Fruit fly (Drosophila melanogaster) whole organism, embryonic: ENCODE data around the gene mdu.
A peak's percentile ranks its signal among the peaks of the same experiment; 100 is the strongest.

ENCODE experiments used
- Ada2b ChIP-seq: fragments of 200-800 bp; sonication (Bioruptor generic); IDR thresholded peaks from 2 replicates; pipeline ENCODE4 v1.3.6; 2022; ENCODE audit warnings: missing biosample characterization, missing genetic modification characterization
- Atf3 ChIP-seq: fragments of 200-800 bp; sonication (Bioruptor generic); optimal IDR thresholded peaks from 3 replicates; lab custom pipeline; 2016; ENCODE audit warnings: missing biosample characterization, missing genetic modification characterization
- Blimp-1 ChIP-seq: fragments of 200-800 bp; sonication (Bioruptor generic); optimal IDR thresholded peaks from 3 replicates; lab custom pipeline; 2018; ENCODE audit warnings: missing biosample characterization, missing genetic modification characterization, mild to moderate bottlenecking, moderate library complexity, missing genetic modification reagents
- BtbVII ChIP-seq: fragments of 200-800 bp; sonication (Bioruptor generic); optimal IDR thresholded peaks from 3 replicates; lab custom pipeline; 2017; ENCODE audit warnings: missing biosample characterization, mild to moderate bottlenecking, missing genetic modification characterization
- CG11247 ChIP-seq: fragments of 200-800 bp; sonication (Bioruptor generic); IDR thresholded peaks from 2 replicates; pipeline ENCODE4 v1.3.6; 2022; ENCODE audit warnings: missing biosample characterization, missing genetic modification characterization
- CG11456 ChIP-seq: fragments of 200-800 bp; sonication (Bioruptor generic); IDR thresholded peaks from 3 replicates; pipeline ENCODE4 v1.3.6; 2022; ENCODE audit warnings: missing biosample characterization, missing genetic modification characterization
- CG11560 ChIP-seq: fragments of 200-800 bp; sonication (Bioruptor generic); IDR thresholded peaks from 3 replicates; pipeline ENCODE4 v1.3.6; 2022; ENCODE audit warnings: missing biosample characterization, missing genetic modification characterization
- CG13894 ChIP-seq: fragments of 200-800 bp; sonication (Bioruptor generic); optimal IDR thresholded peaks from 3 replicates; lab custom pipeline; 2018; ENCODE audit warnings: missing biosample characterization, mild to moderate bottlenecking, missing genetic modification characterization, moderate library complexity
- CG14860 ChIP-seq: fragments of 200-800 bp; sonication (Bioruptor generic); IDR thresholded peaks from 3 replicates; pipeline ENCODE4 v1.3.6; 2022; ENCODE audit warnings: missing biosample characterization, missing genetic modification characterization; ENCODE audit not compliant: partially characterized antibody
- CG16779 ChIP-seq: fragments of 200-800 bp; sonication (Bioruptor generic); IDR thresholded peaks from 2 replicates; pipeline ENCODE4 v1.3.6; 2022; ENCODE audit warnings: missing biosample characterization, missing genetic modification characterization
- CG16813 ChIP-seq: fragments of 200-800 bp; sonication (Bioruptor generic); IDR thresholded peaks from 3 replicates; pipeline ENCODE4 v1.3.6; 2022; ENCODE audit warnings: missing biosample characterization, missing genetic modification characterization; ENCODE audit not compliant: partially characterized antibody
- CG16863 ChIP-seq: fragments of 200-800 bp; sonication (Bioruptor generic); optimal IDR thresholded peaks from 3 replicates; lab custom pipeline; 2016; ENCODE audit warnings: missing biosample characterization, missing genetic modification characterization
- CG17385 ChIP-seq: fragments of 200-800 bp; sonication (Bioruptor generic); optimal IDR thresholded peaks from 3 replicates; lab custom pipeline; 2018; ENCODE audit warnings: missing biosample characterization, mild to moderate bottlenecking, missing genetic modification characterization
- CG3407 ChIP-seq: fragments of 200-800 bp; sonication (Bioruptor generic); optimal IDR thresholded peaks from 2 replicates; lab custom pipeline; 2018; ENCODE audit warnings: missing biosample characterization, mild to moderate bottlenecking, missing genetic modification characterization
- CG3726 ChIP-seq: fragments of 200-800 bp; sonication (Bioruptor generic); IDR thresholded peaks from 3 replicates; pipeline ENCODE4, ENCODE4 v1.3.6; 2022; ENCODE audit warnings: missing biosample characterization, missing genetic modification characterization
- CG3847 ChIP-seq: fragments of 200-800 bp; sonication (Bioruptor generic); IDR thresholded peaks from 2 replicates; pipeline ENCODE4 v1.3.6; 2022; ENCODE audit warnings: missing biosample characterization, missing genetic modification characterization
- CG4820 ChIP-seq: fragments of 200-800 bp; sonication (Bioruptor generic); optimal IDR thresholded peaks from 3 replicates; lab custom pipeline; 2016; ENCODE audit warnings: missing biosample characterization, missing genetic modification characterization
- CG5180 ChIP-seq: fragments of 200-800 bp; sonication (Bioruptor generic); optimal IDR thresholded peaks from 3 replicates; lab custom pipeline; 2017; ENCODE audit warnings: missing biosample characterization, missing genetic modification characterization, mild to moderate bottlenecking, moderate library complexity, missing genetic modification reagents
- CG8281 ChIP-seq: fragments of 200-800 bp; sonication (Bioruptor generic); optimal IDR thresholded peaks from 2 replicates; lab custom pipeline; 2018; ENCODE audit warnings: missing biosample characterization, mild to moderate bottlenecking, missing genetic modification characterization, moderate library complexity
- Deaf1 ChIP-seq: fragments of 200-800 bp; optimal IDR thresholded peaks from 3 replicates; lab custom pipeline; 2019; ENCODE audit warnings: missing biosample characterization, mild to moderate bottlenecking, missing genetic modification characterization, moderate library complexity
- Ets65A ChIP-seq: fragments of 200-800 bp; sonication (Bioruptor generic); peaks from one replicate; lab custom pipeline; 2016; ENCODE audit warnings: missing biosample characterization, missing genetic modification characterization
- GATAe ChIP-seq: fragments of 200-800 bp; sonication (Bioruptor generic); conservative IDR thresholded peaks from 2 replicates; pipeline ENCODE4 v1.3.6; 2022; ENCODE audit warnings: missing biosample characterization, missing genetic modification characterization
- H2.0 ChIP-seq: fragments of 200-800 bp; sonication (Bioruptor generic); IDR thresholded peaks from 2 replicates; pipeline ENCODE4 v1.3.6; 2022; ENCODE audit warnings: missing biosample characterization, missing genetic modification characterization
- Hmr ChIP-seq: fragments of 200-800 bp; sonication (Bioruptor generic); optimal IDR thresholded peaks from 3 replicates; lab custom pipeline; 2017; ENCODE audit warnings: mild to moderate bottlenecking, missing biosample characterization, missing genetic modification reagents, missing genetic modification characterization
- Opbp ChIP-seq: fragments of 200-800 bp; sonication (Bioruptor generic); IDR thresholded peaks from 3 replicates; pipeline ENCODE4 v1.3.6; 2022; ENCODE audit warnings: missing biosample characterization, missing genetic modification characterization; ENCODE audit not compliant: partially characterized antibody
- Ptx1 ChIP-seq: fragments of 200-800 bp; sonication (Bioruptor generic); IDR thresholded peaks from 2 replicates; pipeline ENCODE4 v1.3.6; 2022; ENCODE audit warnings: missing biosample characterization, missing genetic modification characterization
- Ravus ChIP-seq: fragments of 200-800 bp; sonication (Bioruptor generic); IDR thresholded peaks from 2 replicates; pipeline ENCODE4 v1.3.6; 2022; ENCODE audit warnings: missing biosample characterization, missing genetic modification characterization
- Sox100B ChIP-seq: fragments of 200-800 bp; sonication (Bioruptor generic); optimal IDR thresholded peaks from 3 replicates; lab custom pipeline; 2018; ENCODE audit warnings: missing biosample characterization, mild to moderate bottlenecking, missing genetic modification characterization
- Sox102F ChIP-seq: fragments of 200-800 bp; sonication (Bioruptor generic); optimal IDR thresholded peaks from 2 replicates; lab custom pipeline; 2018; ENCODE audit warnings: missing biosample characterization, mild to moderate bottlenecking, missing genetic modification characterization, moderate library complexity
- Ssrp ChIP-seq: fragments of 200-800 bp; sonication (Bioruptor generic); optimal IDR thresholded peaks from 2 replicates; lab custom pipeline; 2018; ENCODE audit warnings: missing biosample characterization, mild to moderate bottlenecking, missing genetic modification characterization, moderate library complexity
- Xrp1 ChIP-seq: fragments of 200-800 bp; sonication (Bioruptor generic); IDR thresholded peaks from 2 replicates; pipeline ENCODE4 v1.3.6; 2022; ENCODE audit warnings: missing biosample characterization, missing genetic modification characterization
- ab ChIP-seq: fragments of 200-800 bp; sonication (Bioruptor generic); optimal IDR thresholded peaks from 2 replicates; lab custom pipeline; 2016; ENCODE audit warnings: missing biosample characterization, missing genetic modification characterization
- al ChIP-seq: fragments of 200-800 bp; sonication (Bioruptor generic); IDR thresholded peaks from 2 replicates; pipeline ENCODE4 v1.3.6; 2022; ENCODE audit warnings: missing biosample characterization, missing genetic modification characterization
- bigmax ChIP-seq: fragments of 200-800 bp; sonication (Bioruptor generic); optimal IDR thresholded peaks from 2 replicates; lab custom pipeline; 2018; ENCODE audit warnings: missing biosample characterization, mild to moderate bottlenecking, missing genetic modification characterization
- chn ChIP-seq: fragments of 200-800 bp; sonication (Bioruptor generic); optimal IDR thresholded peaks from 2 replicates; lab custom pipeline; 2016; ENCODE audit warnings: missing biosample characterization, missing genetic modification characterization
- dysf ChIP-seq: fragments of 200-800 bp; sonication (Bioruptor generic); IDR thresholded peaks from 3 replicates; pipeline ENCODE4 v1.3.6; 2022; ENCODE audit warnings: missing biosample characterization, missing genetic modification characterization
- emc ChIP-seq: fragments of 200-800 bp; sonication (Bioruptor generic); optimal IDR thresholded peaks from 2 replicates; lab custom pipeline; 2016; ENCODE audit warnings: missing biosample characterization, missing genetic modification characterization
- ftz-f1 ChIP-seq: fragments of 200-800 bp; sonication (Bioruptor generic); optimal IDR thresholded peaks from 2 replicates; lab custom pipeline; 2016; ENCODE audit warnings: missing biosample characterization, missing genetic modification characterization
- grau ChIP-seq: fragments of 200-800 bp; optimal IDR thresholded peaks from 3 replicates; lab custom pipeline; 2019; ENCODE audit warnings: missing biosample characterization, mild to moderate bottlenecking, missing genetic modification characterization, moderate library complexity
- lab ChIP-seq: fragments of 200-800 bp; sonication (Bioruptor generic); optimal IDR thresholded peaks from 3 replicates; lab custom pipeline; 2017; ENCODE audit warnings: missing biosample characterization, missing genetic modification characterization, mild to moderate bottlenecking, moderate library complexity, missing genetic modification reagents
- lbe ChIP-seq: fragments of 200-800 bp; sonication (Bioruptor generic); optimal IDR thresholded peaks from 2 replicates; lab custom pipeline; 2016; ENCODE audit warnings: missing biosample characterization, mild to moderate bottlenecking, missing genetic modification characterization
- mld ChIP-seq: fragments of 200-800 bp; sonication (Bioruptor generic); IDR thresholded peaks from 3 replicates; pipeline ENCODE4 v1.3.6; 2022; ENCODE audit warnings: missing biosample characterization, missing genetic modification characterization; ENCODE audit not compliant: partially characterized antibody
- nmo ChIP-seq: fragments of 200-800 bp; sonication (Bioruptor generic); optimal IDR thresholded peaks from 2 replicates; lab custom pipeline; 2018; ENCODE audit warnings: missing biosample characterization, mild to moderate bottlenecking, missing genetic modification characterization, moderate library complexity
- row ChIP-seq: fragments of 200-800 bp; sonication (Bioruptor generic); IDR thresholded peaks from 3 replicates; pipeline ENCODE4 v1.3.6; 2022; ENCODE audit warnings: missing biosample characterization, missing genetic modification characterization
- sens ChIP-seq: fragments of 200-800 bp; sonication (Bioruptor generic); peaks from one replicate; lab custom pipeline; 2016; ENCODE audit warnings: missing biosample characterization, missing genetic modification characterization
- seq ChIP-seq: fragments of 200-800 bp; sonication (Bioruptor generic); IDR thresholded peaks from 2 replicates; pipeline ENCODE4 v1.3.6; 2022; ENCODE audit warnings: missing biosample characterization, missing genetic modification characterization
- shn ChIP-seq: fragments of 200-800 bp; sonication (Bioruptor generic); optimal IDR thresholded peaks from 3 replicates; lab custom pipeline; 2016; ENCODE audit warnings: missing biosample characterization, missing genetic modification characterization
- sim ChIP-seq: fragments of 200-800 bp; sonication (Bioruptor generic); IDR thresholded peaks from 2 replicates; pipeline ENCODE4 v1.3.6; 2022; ENCODE audit warnings: missing biosample characterization, missing genetic modification characterization
- ssp ChIP-seq: fragments of 200-800 bp; sonication (Bioruptor generic); IDR thresholded peaks from 2 replicates; pipeline ENCODE4 v1.3.6; 2022; ENCODE audit warnings: missing biosample characterization, missing genetic modification characterization
- toy ChIP-seq: fragments of 200-800 bp; sonication (Bioruptor generic); IDR thresholded peaks from 2 replicates; pipeline ENCODE4 v1.3.6; 2022; ENCODE audit warnings: missing biosample characterization, missing genetic modification characterization
- usp ChIP-seq: fragments of >200 bp; optimal IDR thresholded peaks from 2 replicates; lab custom pipeline; 2017; ENCODE audit warnings: missing biosample characterization, missing genetic modification characterization

The mdu gene

dm6 chrX:12496930-12497329, at the start of gene mdu (continued):
- peak; percentile 60; the same call in 1 of the 3 replicates for TF ChIP-seq Opbp (GFP tag; lab: Robert Waterston, UW)
- 0 out of 3 replicates have a peak, but pooled peaks have one; percentile 21 for TF ChIP-seq mld (GFP tag; lab: Robert Waterston, UW)
- peak; percentile 15 for TF ChIP-seq Hmr (GFP tag; lab: Kevin White, UChicago)
- no peak for TF ChIP-seq sim (GFP tag; lab: Robert Waterston, UW)
- no peak for TF ChIP-seq shn (GFP tag; lab: Kevin White, UChicago)
- peak; percentile 15 for TF ChIP-seq Sox100B (GFP tag; lab: Kevin White, UChicago)
- TF ChIP-seq CG16863 (GFP tag; lab: Kevin White, UChicago): no peak
- peak; percentile 81 for TF ChIP-seq row (GFP tag; lab: Robert Waterston, UW)
- 0 out of 3 replicates have a peak, but pooled peaks have one; percentile 30 for TF ChIP-seq CG16813 (GFP tag; lab: Robert Waterston, UW)
- peak; percentile 92 for TF ChIP-seq CG11560 (tag; lab: Robert Waterston, UW)
- no peak for TF ChIP-seq CG16779 (GFP tag; lab: Robert Waterston, UW)
- no peak for TF ChIP-seq GATAe (GFP tag; lab: Robert Waterston, UW)
- peak; percentile 25 for TF ChIP-seq Ssrp
- TF ChIP-seq al (GFP tag; lab: Robert Waterston, UW): no peak
- no peak for TF ChIP-seq chn (GFP tag; lab: Kevin White, UChicago)
- no peak for TF ChIP-seq lbe (GFP tag; lab: Kevin White, UChicago)
- TF ChIP-seq bigmax (GFP tag; lab: Kevin White, UChicago): no peak
- no peak for TF ChIP-seq CG8281
- TF ChIP-seq CG3726 (GFP tag; lab: Robert Waterston, UW): no peak

dm6 chrX:12447874-12448273, 49.1 kb upstream of the mdu start:
- TF ChIP-seq Ravus (GFP tag; lab: Robert Waterston, UW): no peak
- TF ChIP-seq Ada2b (GFP tag; lab: Robert Waterston, UW): 0 out of 2 replicates have a peak, but pooled peaks have one; percentile 10
- TF ChIP-seq Ptx1 (GFP tag; lab: Robert Waterston, UW): peak; percentile 16; the same call in 1 of the 2 replicates
- no peak for TF ChIP-seq H2.0 (GFP tag; lab: Robert Waterston, UW)
- TF ChIP-seq toy (GFP tag; lab: Robert Waterston, UW): no peak
- no peak for TF ChIP-seq emc (GFP tag; lab: Kevin White, UChicago)
- peak; percentile 24 for TF ChIP-seq Blimp-1 (GFP tag; lab: Kevin White, UChicago)
- no peak for TF ChIP-seq CG3847 (GFP tag; lab: Robert Waterston, UW)
- TF ChIP-seq ftz-f1: no peak
- peak; percentile 56 for TF ChIP-seq Sox102F (GFP tag; lab: Kevin White, UChicago)
- no peak for TF ChIP-seq ssp (GFP tag; lab: Robert Waterston, UW)
- no peak for TF ChIP-seq usp
- no peak for TF ChIP-seq seq (GFP tag; lab: Robert Waterston, UW)
- no peak for TF ChIP-seq Deaf1
- TF ChIP-seq Xrp1 (GFP tag; lab: Robert Waterston, UW): peak; percentile 10; the same call in 1 of the 2 replicates
- no peak for TF ChIP-seq CG3407 (GFP tag; lab: Kevin White, UChicago)
- TF ChIP-seq Ssrp: peak; percentile 29
- TF ChIP-seq Atf3 (GFP tag; lab: Kevin White, UChicago): no peak
- no peak for TF ChIP-seq CG14860 (GFP tag; lab: Robert Waterston, UW)
- TF ChIP-seq CG17385 (GFP tag; lab: Kevin White, UChicago): no peak
- no peak for TF ChIP-seq CG11456 (GFP tag; lab: Robert Waterston, UW)
- no peak for TF ChIP-seq ab (GFP tag; lab: Kevin White, UChicago)
- TF ChIP-seq CG11247: no peak
- TF ChIP-seq Ets65A (GFP tag; lab: Kevin White, UChicago): peak; percentile 42
- TF ChIP-seq CG4820 (GFP tag; lab: Kevin White, UChicago): peak; percentile 5
- no peak for TF ChIP-seq dysf (GFP tag; lab: Robert Waterston, UW)
- no peak for TF ChIP-seq BtbVII (GFP tag; lab: Kevin White, UChicago)
- no peak for TF ChIP-seq CG13894 (tag; lab: Kevin White, UChicago)
- no peak for TF ChIP-seq CG16813 (GFP tag; lab: Robert Waterston, UW)
- TF ChIP-seq CG5180: no peak
- TF ChIP-seq nmo (GFP tag; lab: Kevin White, UChicago): peak; percentile 17
- TF ChIP-seq grau (tag; lab: Kevin White, UChicago): peak; percentile 31
- peak; percentile 77 for TF ChIP-seq sens
- no peak for TF ChIP-seq lab (GFP tag; lab: Kevin White, UChicago)
